Fruit fly (Drosophila melanogaster) whole organism, prepupa: ENCODE measurements around the gene CG42266.
A peak's percentile ranks its signal among the peaks of the same experiment; 100 is the strongest.

Experiments
- CG10631 ChIP-seq: fragments of 200-800 bp; sonication (Bioruptor generic); optimal IDR thresholded peaks from 2 replicates; lab custom pipeline; 2016; ENCODE audit warnings: missing biosample characterization, missing genetic modification characterization
- CG11762 ChIP-seq: fragments of 200-800 bp; sonication (Bioruptor generic); optimal IDR thresholded peaks from 3 replicates; lab custom pipeline; 2016; ENCODE audit warnings: missing biosample characterization, missing genetic modification characterization; ENCODE audit not compliant: insufficient read depth
- CG11902 ChIP-seq: fragments of 200-800 bp; sonication (Bioruptor generic); optimal IDR thresholded peaks from 3 replicates; lab custom pipeline; 2016; ENCODE audit warnings: missing biosample characterization, missing genetic modification characterization
- CG15336 ChIP-seq: fragments of 200-800 bp; sonication (Bioruptor generic); IDR thresholded peaks from 2 replicates; pipeline ENCODE4 v1.3.6; 2022; ENCODE audit warnings: missing biosample characterization, missing genetic modification characterization
- CG1621 ChIP-seq: fragments of 200-800 bp; sonication (Bioruptor generic); optimal IDR thresholded peaks from 3 replicates; lab custom pipeline; 2018; ENCODE audit warnings: missing biosample characterization, mild to moderate bottlenecking, missing genetic modification characterization
- CG16779 ChIP-seq: fragments of 200-800 bp; sonication (Bioruptor generic); optimal IDR thresholded peaks from 3 replicates; lab custom pipeline; 2017; ENCODE audit warnings: missing biosample characterization, mild to moderate bottlenecking, missing genetic modification characterization
- CG3032 ChIP-seq: fragments of 200-800 bp; optimal IDR thresholded peaks from 2 replicates; lab custom pipeline; 2019; ENCODE audit warnings: missing biosample characterization, mild to moderate bottlenecking, missing genetic modification characterization, moderate library complexity
- CG31627 ChIP-seq: fragments of 200-800 bp; sonication (Bioruptor generic); optimal IDR thresholded peaks from 3 replicates; lab custom pipeline; 2016; ENCODE audit warnings: missing biosample characterization, missing genetic modification characterization
- CG34406 ChIP-seq: fragments of 200-800 bp; sonication (Bioruptor generic); optimal IDR thresholded peaks from 3 replicates; lab custom pipeline; 2016; ENCODE audit warnings: missing biosample characterization, missing genetic modification characterization
- CG3919 ChIP-seq: fragments of 200-800 bp; sonication (Bioruptor generic); optimal IDR thresholded peaks from 3 replicates; lab custom pipeline; 2016; ENCODE audit warnings: missing biosample characterization, missing genetic modification characterization
- CG4318 ChIP-seq: fragments of 200-800 bp; sonication (Bioruptor generic); optimal IDR thresholded peaks from 3 replicates; lab custom pipeline; 2017; ENCODE audit warnings: missing biosample characterization, mild to moderate bottlenecking, missing genetic modification characterization
- CG6792 ChIP-seq: fragments of 200-800 bp; sonication (Bioruptor generic); optimal IDR thresholded peaks from 3 replicates; lab custom pipeline; 2016; ENCODE audit warnings: missing biosample characterization, missing genetic modification characterization
- CG6808 ChIP-seq: fragments of 200-800 bp; sonication (Bioruptor generic); optimal IDR thresholded peaks from 3 replicates; lab custom pipeline; 2017; ENCODE audit warnings: missing biosample characterization, missing genetic modification characterization, mild to moderate bottlenecking, moderate library complexity, missing genetic modification reagents
- CG6854 ChIP-seq: fragments of 200-800 bp; sonication (Bioruptor generic); optimal IDR thresholded peaks from 2 replicates; lab custom pipeline; 2017; ENCODE audit warnings: missing biosample characterization, mild to moderate bottlenecking, missing genetic modification characterization
- CG8119 ChIP-seq: fragments of 200-800 bp; sonication (Bioruptor generic); IDR thresholded peaks from 3 replicates; pipeline ENCODE4 v1.3.6; 2022; ENCODE audit warnings: missing biosample characterization, missing genetic modification characterization
- CG8319 ChIP-seq: fragments of 200-800 bp; sonication (Bioruptor generic); optimal IDR thresholded peaks from 3 replicates; lab custom pipeline; 2016; ENCODE audit warnings: missing biosample characterization, missing genetic modification characterization
- Eip75B ChIP-seq: fragments of 200-800 bp; sonication (Bioruptor generic); optimal IDR thresholded peaks from 3 replicates; lab custom pipeline; 2016; ENCODE audit warnings: missing biosample characterization, missing genetic modification characterization
- Eip78C ChIP-seq: fragments of 200-800 bp; sonication (Bioruptor generic); peaks from one replicate; lab custom pipeline; 2016; ENCODE audit warnings: missing biosample characterization, missing genetic modification characterization
- Eip93F ChIP-seq: fragments of 200-800 bp; sonication (Bioruptor generic); optimal IDR thresholded peaks from 2 replicates; lab custom pipeline; 2016; ENCODE audit warnings: missing biosample characterization, mild to moderate bottlenecking, missing genetic modification characterization
- Ets21C ChIP-seq: fragments of 200-800 bp; sonication (Bioruptor generic); optimal IDR thresholded peaks from 3 replicates; lab custom pipeline; 2016; ENCODE audit warnings: missing biosample characterization, missing genetic modification characterization
- Hr38 ChIP-seq: sonication (Bioruptor generic); optimal IDR thresholded peaks from 2 replicates; lab custom pipeline; 2016; ENCODE audit warnings: missing biosample characterization, missing genetic modification characterization
- Hr39 ChIP-seq: fragments of 200-800 bp; sonication (Bioruptor generic); optimal IDR thresholded peaks from 2 replicates; lab custom pipeline; 2016; ENCODE audit warnings: missing biosample characterization, missing genetic modification characterization
- Hr4 ChIP-seq: fragments of 200-800 bp; sonication (Bioruptor generic); optimal IDR thresholded peaks from 3 replicates; lab custom pipeline; 2016; ENCODE audit warnings: missing biosample characterization, missing genetic modification characterization
- OdsH ChIP-seq: fragments of 200-800 bp; sonication (Bioruptor generic); optimal IDR thresholded peaks from 3 replicates; lab custom pipeline; 2016; ENCODE audit warnings: missing biosample characterization, missing genetic modification characterization
- Sox14 ChIP-seq: fragments of 200-800 bp; sonication (Bioruptor generic); optimal IDR thresholded peaks from 3 replicates; lab custom pipeline; 2016; ENCODE audit warnings: missing biosample characterization, missing genetic modification characterization
- acj6 ChIP-seq: fragments of 200-800 bp; sonication (Bioruptor generic); optimal IDR thresholded peaks from 3 replicates; lab custom pipeline; 2016; ENCODE audit warnings: missing biosample characterization, missing genetic modification characterization
- cyc ChIP-seq: fragments of 200-800 bp; sonication (Bioruptor generic); optimal IDR thresholded peaks from 3 replicates; lab custom pipeline; 2016; ENCODE audit warnings: missing biosample characterization, missing genetic modification characterization
- dac ChIP-seq: fragments of 200-800 bp; sonication (Bioruptor generic); optimal IDR thresholded peaks from 2 replicates; lab custom pipeline; 2017; ENCODE audit warnings: missing biosample characterization, mild to moderate bottlenecking, missing genetic modification characterization
- dsx ChIP-seq: fragments of 200-800 bp; optimal IDR thresholded peaks from 3 replicates; lab custom pipeline; 2019; ENCODE audit warnings: missing biosample characterization, mild to moderate bottlenecking, missing genetic modification characterization, moderate library complexity; ENCODE audit not compliant: poor library complexity, severe bottlenecking
- eg ChIP-seq: fragments of 200-800 bp; sonication (Bioruptor generic); IDR thresholded peaks from 3 replicates; pipeline ENCODE4 v1.3.6; 2022; ENCODE audit warnings: missing biosample characterization, missing genetic modification characterization
- esn ChIP-seq: fragments of 200-800 bp; sonication (Bioruptor generic); optimal IDR thresholded peaks from 2 replicates; lab custom pipeline; 2016; ENCODE audit warnings: missing biosample characterization, mild to moderate bottlenecking, missing genetic modification characterization, moderate library complexity
- fd59A ChIP-seq: fragments of 200-800 bp; sonication (Bioruptor generic); optimal IDR thresholded peaks from 2 replicates; lab custom pipeline; 2017; ENCODE audit warnings: missing biosample characterization, mild to moderate bottlenecking, missing genetic modification characterization, missing genetic modification reagents
- fd85E ChIP-seq: fragments of 200-800 bp; sonication (Bioruptor generic); optimal IDR thresholded peaks from 3 replicates; lab custom pipeline; 2016; ENCODE audit warnings: missing biosample characterization, missing genetic modification characterization
- fkh ChIP-seq: fragments of 200-800 bp; sonication (Bioruptor generic); optimal IDR thresholded peaks from 3 replicates; lab custom pipeline; 2017; ENCODE audit warnings: missing biosample characterization, mild to moderate bottlenecking, missing genetic modification characterization, moderate library complexity
- lz ChIP-seq: fragments of 200-800 bp; sonication (Bioruptor generic); optimal IDR thresholded peaks from 3 replicates; lab custom pipeline; 2016; ENCODE audit warnings: missing biosample characterization, missing genetic modification characterization
- spab ChIP-seq: fragments of 200-800 bp; sonication (Bioruptor generic); optimal IDR thresholded peaks from 2 replicates; lab custom pipeline; 2017; ENCODE audit warnings: missing biosample characterization, mild to moderate bottlenecking, missing genetic modification characterization, missing genetic modification reagents
- ss ChIP-seq, 2 experiments: fragments of 200-800 bp; sonication (Bioruptor generic); optimal IDR thresholded peaks; 2 replicates in 1 of 2; 3 replicates in 1 of 2; lab custom pipeline; 2017 to 2018; ENCODE audit warnings: mild to moderate bottlenecking in 2 of 2, missing biosample characterization in 2 of 2, missing genetic modification characterization in 2 of 2, moderate library complexity in 1 of 2
- svp ChIP-seq: fragments of 200-800 bp; sonication (Bioruptor generic); peaks from one replicate; lab custom pipeline; 2016; ENCODE audit warnings: missing biosample characterization, missing genetic modification characterization
- topi ChIP-seq: fragments of 200-800 bp; sonication (Bioruptor generic); optimal IDR thresholded peaks from 3 replicates; lab custom pipeline; 2016; ENCODE audit warnings: missing biosample characterization, missing genetic modification characterization

Gene CG42266

dm6 chr2L:16307026-16307703, 33.0 kb downstream of the CG42266 start, which contains the start of the genes CG5861 and Syx5 (continued):
- TF ChIP-seq svp (GFP tag; lab: Kevin White, UChicago) (no peak), topi (GFP tag; lab: Kevin White, UChicago) (no peak), acj6 (GFP tag; lab: Kevin White, UChicago) (no peak), CG6854 (GFP tag; lab: Kevin White, UChicago) (no peak), CG15336 (GFP tag; lab: Robert Waterston, UW) (0 out of 2 replicates have a peak, but pooled peaks have one; percentile 30), fd59A (GFP tag; lab: Kevin White, UChicago) (no peak), ss (GFP tag; optimal IDR thresholded peaks at IDR 0.05; lab: Kevin White, UChicago) (no peak), Hr4 (GFP tag; lab: Kevin White, UChicago) (no peak), spab (GFP tag; lab: Kevin White, UChicago) (no peak), CG8319 (GFP tag; lab: Kevin White, UChicago) (no peak), CG3032 (tag; lab: Kevin White, UChicago) (peak; percentile 60), CG8119 (no peak), dsx (GFP tag; lab: Kevin White, UChicago) (no peak), Sox14 (GFP tag; lab: Kevin White, UChicago) (peak; percentile 35), fd85E (GFP tag; lab: Kevin White, UChicago) (no peak), CG34406 (GFP tag; lab: Kevin White, UChicago) (no peak), CG1621 (no peak), CG3919 (GFP tag; lab: Kevin White, UChicago) (no peak), eg (no peak)
- TF ChIP-seq, all 60 proteins: peak for 9

- TF ChIP-seq CG6792 (no peak), cyc (GFP tag; lab: Kevin White, UChicago) (peak; percentile 22), CG16779 (tag; lab: Kevin White, UChicago) (no peak), fkh (GFP tag; lab: Kevin White, UChicago) (peak; percentile 38), lz (GFP tag; lab: Kevin White, UChicago) (peak; percentile 49), CG34406 (GFP tag; lab: Kevin White, UChicago) (no peak), Eip93F (GFP tag; lab: Kevin White, UChicago) (no peak), spab (GFP tag; lab: Kevin White, UChicago) (no peak), CG6808 (GFP tag; lab: Kevin White, UChicago) (no peak), CG10631 (GFP tag; lab: Kevin White, UChicago) (peak; percentile 38), fd59A (GFP tag; lab: Kevin White, UChicago) (no peak), CG11762 (no peak), Hr39 (GFP tag; lab: Kevin White, UChicago) (no peak), CG31627 (GFP tag; lab: Kevin White, UChicago) (no peak), CG11902 (GFP tag; lab: Kevin White, UChicago) (no peak), Hr38 (no peak), svp (GFP tag; lab: Kevin White, UChicago) (no peak), Eip75B (GFP tag; lab: Kevin White, UChicago) (no peak), topi (GFP tag; lab: Kevin White, UChicago) (peak; percentile 37), Ets21C (GFP tag; lab: Kevin White, UChicago) (no peak), OdsH (GFP tag; lab: Kevin White, UChicago) (no peak), dsx (GFP tag; lab: Kevin White, UChicago) (no peak), CG4318 (GFP tag; lab: Kevin White, UChicago) (no peak), esn (peak; percentile 55), Sox14 (GFP tag; lab: Kevin White, UChicago) (peak; percentile 41), dac (GFP tag; lab: Kevin White, UChicago) (no peak), Eip78C (peak; percentile 61)
Observed at dm6 chr2L:16302773-16303279, 37.3 kb downstream of the CG42266 start, which contains the start of gene GMF. Gene GMF (minus strand): TSS chr2L:16302954.
